Worm (Caenorhabditis elegans) whole organism, mixed stage, embryonic: ENCODE measurements around the gene twk-3.

Experiments used
- M03D4.4 ChIP-seq: sonication (generic microtip); optimal IDR thresholded peaks from 2 replicates; lab custom pipeline; 2017; ENCODE audit warnings: mild to moderate bottlenecking, missing genetic modification characterization, missing compliant biosample characterization
- bed-3 ChIP-seq: fragments of 200-800 bp; sonication (Bioruptor generic); optimal IDR thresholded peaks from 3 replicates; lab custom pipeline; 2018; ENCODE audit warnings: mild to moderate bottlenecking, missing genetic modification characterization, moderate library complexity, missing compliant biosample characterization
- blmp-1 ChIP-seq: fragments of 150-350 bp; optimal IDR thresholded peaks from 2 replicates; lab custom pipeline; 2014; ENCODE audit warnings: missing biosample characterization, missing genetic modification characterization
- ceh-39 ChIP-seq: fragments of 150-350 bp; optimal IDR thresholded peaks from 2 replicates; lab custom pipeline; 2014; ENCODE audit warnings: missing biosample characterization, missing genetic modification characterization
- ceh-43 ChIP-seq: fragments of 200-800 bp; sonication (Bioruptor generic); optimal IDR thresholded peaks from 2 replicates; lab custom pipeline; 2018; ENCODE audit warnings: mild to moderate bottlenecking, missing genetic modification characterization, moderate library complexity, missing compliant biosample characterization
- ces-1 ChIP-seq: fragments of 150-350 bp; optimal IDR thresholded peaks from 2 replicates; lab custom pipeline; 2014; ENCODE audit warnings: missing biosample characterization, missing genetic modification reagents, missing genetic modification characterization
- drap-1 ChIP-seq: fragments of 200-800 bp; sonication (Bioruptor generic); optimal IDR thresholded peaks from 3 replicates; lab custom pipeline; 2018; ENCODE audit warnings: mild to moderate bottlenecking, missing genetic modification characterization, missing compliant biosample characterization
- elt-1 ChIP-seq: sonication (generic microtip); optimal IDR thresholded peaks from 2 replicates; lab custom pipeline; 2017; ENCODE audit warnings: missing genetic modification characterization, mild to moderate bottlenecking, missing compliant biosample characterization, antibody characterized with exemption, moderate library complexity, borderline replicate concordance; ENCODE audit not compliant: insufficient read depth
- elt-3 ChIP-seq: fragments of 150-350 bp; optimal IDR thresholded peaks from 2 replicates; lab custom pipeline; 2014; ENCODE audit warnings: missing biosample characterization, missing genetic modification characterization
- flh-1 ChIP-seq: fragments of 200-800 bp; sonication (Bioruptor generic); optimal IDR thresholded peaks from 2 replicates; lab custom pipeline; 2018; ENCODE audit warnings: mild to moderate bottlenecking, missing genetic modification characterization, moderate library complexity, missing compliant biosample characterization
- hlh-1 ChIP-seq: fragments of 150-350 bp; optimal IDR thresholded peaks from 2 replicates; lab custom pipeline; 2014; ENCODE audit warnings: missing biosample characterization, missing genetic modification reagents, missing genetic modification characterization
- lin-32 ChIP-seq: fragments of 200-800 bp; sonication (Bioruptor generic); optimal IDR thresholded peaks from 2 replicates; lab custom pipeline; 2018; ENCODE audit warnings: mild to moderate bottlenecking, missing genetic modification characterization, missing compliant biosample characterization
- lsy-2 ChIP-seq: fragments of 150-350 bp; optimal IDR thresholded peaks from 2 replicates; lab custom pipeline; 2014; ENCODE audit warnings: missing biosample characterization, missing genetic modification characterization
- mep-1 ChIP-seq: fragments of 150-350 bp; optimal IDR thresholded peaks from 2 replicates; lab custom pipeline; 2017; ENCODE audit warnings: missing biosample characterization, missing genetic modification reagents, missing genetic modification characterization, inconsistent platforms
- mls-2 ChIP-seq: sonication (generic microtip); optimal IDR thresholded peaks from 2 replicates; lab custom pipeline; 2016; ENCODE audit warnings: mild to moderate bottlenecking, missing genetic modification characterization, moderate library complexity, missing compliant biosample characterization
- nhr-12 ChIP-seq: fragments of 150-350 bp; optimal IDR thresholded peaks from 2 replicates; lab custom pipeline; 2014; ENCODE audit warnings: missing biosample characterization, missing genetic modification characterization
- nhr-2 ChIP-seq: fragments of 150-350 bp; optimal IDR thresholded peaks from 2 replicates; lab custom pipeline; 2014; ENCODE audit warnings: missing biosample characterization, missing genetic modification characterization
- nhr-237 ChIP-seq: fragments of 150-350 bp; optimal IDR thresholded peaks from 2 replicates; lab custom pipeline; 2014; ENCODE audit warnings: missing biosample characterization, missing genetic modification characterization
- nhr-28 ChIP-seq: fragments of 150-350 bp; optimal IDR thresholded peaks from 2 replicates; lab custom pipeline; 2014; ENCODE audit warnings: missing biosample characterization, missing genetic modification characterization
- pha-4 ChIP-seq: fragments of 150-350 bp; optimal IDR thresholded peaks from 2 replicates; lab custom pipeline; 2018; ENCODE audit warnings: missing biosample characterization, missing genetic modification reagents, missing genetic modification characterization
- sem-2 ChIP-seq: fragments of 200-800 bp; sonication (Bioruptor generic); optimal IDR thresholded peaks from 2 replicates; lab custom pipeline; 2018; ENCODE audit warnings: mild to moderate bottlenecking, missing genetic modification characterization, missing compliant biosample characterization
- snpc-4 ChIP-seq: fragments of 150-350 bp; optimal IDR thresholded peaks from 2 replicates; lab custom pipeline; 2014; ENCODE audit warnings: missing biosample characterization, missing genetic modification characterization
- sptf-1 ChIP-seq: sonication (generic microtip); optimal IDR thresholded peaks from 2 replicates; lab custom pipeline; 2017; ENCODE audit warnings: mild to moderate bottlenecking, missing genetic modification characterization, moderate library complexity, missing compliant biosample characterization
- tbx-8 ChIP-seq: fragments of 200-800 bp; sonication (Bioruptor generic); optimal IDR thresholded peaks from 2 replicates; lab custom pipeline; 2018; ENCODE audit warnings: mild to moderate bottlenecking, missing genetic modification characterization, moderate library complexity, missing compliant biosample characterization
- unc-120 ChIP-seq: sonication (generic microtip); optimal IDR thresholded peaks from 2 replicates; lab custom pipeline; 2017; ENCODE audit warnings: missing genetic modification characterization, missing compliant biosample characterization; ENCODE audit not compliant: poor library complexity, severe bottlenecking
- unc-39 ChIP-seq: fragments of 150-350 bp; optimal IDR thresholded peaks from 2 replicates; lab custom pipeline; 2014; ENCODE audit warnings: missing biosample characterization, missing genetic modification characterization
- unc-62 ChIP-seq: fragments of 150-350 bp; optimal IDR thresholded peaks from 2 replicates; lab custom pipeline; 2014; ENCODE audit warnings: missing biosample characterization, missing genetic modification reagents, missing genetic modification characterization
- zip-8 ChIP-seq: fragments of 150-350 bp; optimal IDR thresholded peaks from 2 replicates; lab custom pipeline; 2014; ENCODE audit warnings: missing biosample characterization, missing genetic modification characterization
- ztf-11 ChIP-seq: fragments of 150-350 bp; optimal IDR thresholded peaks from 2 replicates; lab custom pipeline; 2014; ENCODE audit warnings: missing biosample characterization, missing genetic modification characterization

Gene twk-3

ce11 chrII:8253160-8253793, 40.7 kb upstream of the twk-3 start, which contains the start of gene F35C11.5:
Gene F35C11.5 (plus strand): TSS chrII:8253743.
- TF ChIP-seq drap-1 (no peak), lin-32 (GFP tag; lab: Kevin White, UChicago) (no peak), M03D4.4 (tag; lab: Kevin White, UChicago) (no peak), ces-1 (GFP tag; lab: Kevin White, UChicago) (no peak), nhr-12 (tag; lab: Kevin White, UChicago) (no peak), flh-1 (GFP tag; lab: Kevin White, UChicago) (no peak), nhr-28 (tag; lab: Kevin White, UChicago) (no peak), nhr-237 (tag; lab: Kevin White, UChicago) (no peak), ztf-11 (tag; lab: Kevin White, UChicago) (no peak), ceh-43 (GFP tag; lab: Kevin White, UChicago) (no peak), unc-120 (tag; lab: Kevin White, UChicago) (no peak), snpc-4 (tag; lab: Kevin White, UChicago) (no peak), blmp-1 (tag; lab: Kevin White, UChicago) (no peak), tbx-8 (GFP tag; lab: Kevin White, UChicago) (no peak), pha-4 (tag; lab: Kevin White, UChicago) (no peak), hlh-1 (tag; lab: Kevin White, UChicago) (no peak), unc-39 (tag; lab: Kevin White, UChicago) (no peak)

DNA sequence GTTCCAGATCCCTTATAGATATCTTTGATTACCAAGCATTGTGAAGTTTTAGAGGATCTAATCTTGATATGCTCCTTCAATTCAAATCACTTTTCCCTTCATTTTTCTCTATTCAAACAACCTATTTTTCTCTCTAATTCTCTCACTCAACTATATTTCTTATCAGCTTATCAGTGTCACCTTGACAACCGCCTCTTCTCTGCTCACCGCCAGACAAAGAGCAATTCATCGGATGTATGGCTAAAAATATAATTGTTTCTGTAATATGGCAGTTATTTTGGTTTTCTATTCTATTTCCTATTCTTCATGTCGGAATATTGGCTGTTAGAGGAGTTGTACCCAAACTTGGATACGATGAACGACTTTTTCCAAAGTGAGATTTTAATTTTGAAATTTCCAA, 37.1 kb upstream of the twk-3 start:
- no peak for TF ChIP-seq nhr-2
- no peak for TF ChIP-seq sptf-1 (tag; lab: Kevin White, UChicago)
- no peak for TF ChIP-seq nhr-12 (tag; lab: Kevin White, UChicago)
- TF ChIP-seq unc-39 (tag; lab: Kevin White, UChicago): no peak
- TF ChIP-seq hlh-1 (tag; lab: Kevin White, UChicago): no peak
- no peak for TF ChIP-seq lsy-2 (tag; lab: Kevin White, UChicago)
- no peak for TF ChIP-seq blmp-1 (tag; lab: Kevin White, UChicago)
- no peak for TF ChIP-seq elt-1 (tag; lab: Kevin White, UChicago)
- TF ChIP-seq lin-32 (GFP tag; lab: Kevin White, UChicago): no peak
- TF ChIP-seq mep-1 (tag; lab: Kevin White, UChicago): no peak
- no peak for TF ChIP-seq ztf-11 (tag; lab: Kevin White, UChicago)
- TF ChIP-seq elt-3 (tag; lab: Kevin White, UChicago): no peak
- TF ChIP-seq nhr-28 (tag; lab: Kevin White, UChicago): no peak

DNA sequence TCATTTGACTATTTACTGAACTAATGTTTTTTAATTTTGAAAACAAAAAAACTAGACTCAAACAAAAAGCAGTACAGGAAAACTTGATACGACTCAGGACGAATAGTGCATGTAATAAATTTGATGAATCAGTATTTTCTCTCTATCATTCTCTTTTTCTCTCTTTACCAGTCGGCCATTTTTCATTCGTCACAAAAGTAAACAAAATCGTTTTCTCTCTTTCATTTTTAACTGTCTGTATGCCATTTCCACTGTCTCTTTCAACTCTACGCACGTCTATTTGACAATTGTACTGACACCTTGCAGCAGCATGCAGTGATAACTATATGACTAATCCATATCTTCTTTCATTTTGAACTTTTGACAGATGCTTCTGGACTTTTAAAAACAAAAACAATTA, 36.2 kb upstream of the twk-3 start, which contains the start of the genes F35C11.2 and F35C11.4:
F35C11.2 (minus strand) TSS at position 90 of the 400 bp plus-strand sequence.
F35C11.4 (plus strand) TSS at position 260 of the 400 bp plus-strand sequence.
- no peak for TF ChIP-seq ztf-11 (tag; lab: Kevin White, UChicago)
- no peak for TF ChIP-seq M03D4.4 (tag; lab: Kevin White, UChicago)
- TF ChIP-seq nhr-2: no peak
- no peak for TF ChIP-seq nhr-28 (tag; lab: Kevin White, UChicago)
- no peak for TF ChIP-seq blmp-1 (tag; lab: Kevin White, UChicago)
- TF ChIP-seq nhr-237 (tag; lab: Kevin White, UChicago): no peak
- no peak for TF ChIP-seq mls-2 (tag; lab: Kevin White, UChicago)

ce11 chrII:8246476-8246875, 33.9 kb upstream of the twk-3 start, which contains the start of gene F35C11.3:
Gene F35C11.3 (plus strand): TSS chrII:8246776.
- no peak for TF ChIP-seq blmp-1 (tag; lab: Kevin White, UChicago)
- no peak for TF ChIP-seq zip-8
- TF ChIP-seq flh-1 (GFP tag; lab: Kevin White, UChicago): no peak
- TF ChIP-seq ces-1 (GFP tag; lab: Kevin White, UChicago): no peak
- TF ChIP-seq ceh-43 (GFP tag; lab: Kevin White, UChicago): no peak
- TF ChIP-seq nhr-28 (tag; lab: Kevin White, UChicago): no peak
- no peak for TF ChIP-seq lin-32 (GFP tag; lab: Kevin White, UChicago)
- no peak for TF ChIP-seq unc-62 (GFP tag; lab: Kevin White, UChicago)
- TF ChIP-seq nhr-12 (tag; lab: Kevin White, UChicago): no peak
- no peak for TF ChIP-seq mls-2 (tag; lab: Kevin White, UChicago)
- no peak for TF ChIP-seq bed-3
- no peak for TF ChIP-seq M03D4.4 (tag; lab: Kevin White, UChicago)
- no peak for TF ChIP-seq ceh-39 (tag; lab: Kevin White, UChicago)
- no peak for TF ChIP-seq sem-2 (GFP tag; lab: Kevin White, UChicago)
- TF ChIP-seq hlh-1 (tag; lab: Kevin White, UChicago): no peak
- TF ChIP-seq nhr-2: no peak
- TF ChIP-seq, all 35 proteins: peak for 0
